Worm (Caenorhabditis elegans) whole organism, mixed stage, embryonic: ENCODE results near the gene ZK1248.5.

Source experiments
- M03D4.4 ChIP-seq: sonication (generic microtip); optimal IDR thresholded peaks from 2 replicates; lab custom pipeline; 2017; ENCODE audit warnings: mild to moderate bottlenecking, missing genetic modification characterization, missing compliant biosample characterization
- ces-1 ChIP-seq: fragments of 150-350 bp; optimal IDR thresholded peaks from 2 replicates; lab custom pipeline; 2014; ENCODE audit warnings: missing biosample characterization, missing genetic modification reagents, missing genetic modification characterization
- hlh-1 ChIP-seq: fragments of 150-350 bp; optimal IDR thresholded peaks from 2 replicates; lab custom pipeline; 2014; ENCODE audit warnings: missing biosample characterization, missing genetic modification reagents, missing genetic modification characterization
- lin-13 ChIP-seq: fragments of 150-350 bp; optimal IDR thresholded peaks from 2 replicates; lab custom pipeline; 2014; ENCODE audit warnings: missing biosample characterization, missing genetic modification characterization
- mab-5 ChIP-seq: fragments of 150-350 bp; optimal IDR thresholded peaks from 2 replicates; lab custom pipeline; 2014; ENCODE audit warnings: missing biosample characterization, missing genetic modification characterization
- nhr-28 ChIP-seq: fragments of 150-350 bp; optimal IDR thresholded peaks from 2 replicates; lab custom pipeline; 2014; ENCODE audit warnings: missing biosample characterization, missing genetic modification characterization
- snpc-4 ChIP-seq: fragments of 150-350 bp; optimal IDR thresholded peaks from 2 replicates; lab custom pipeline; 2014; ENCODE audit warnings: missing biosample characterization, missing genetic modification characterization
- tbx-8 ChIP-seq: fragments of 200-800 bp; sonication (Bioruptor generic); optimal IDR thresholded peaks from 2 replicates; lab custom pipeline; 2018; ENCODE audit warnings: mild to moderate bottlenecking, missing genetic modification characterization, moderate library complexity, missing compliant biosample characterization
- unc-120 ChIP-seq: sonication (generic microtip); optimal IDR thresholded peaks from 2 replicates; lab custom pipeline; 2017; ENCODE audit warnings: missing genetic modification characterization, missing compliant biosample characterization; ENCODE audit not compliant: poor library complexity, severe bottlenecking
- unc-39 ChIP-seq: fragments of 150-350 bp; optimal IDR thresholded peaks from 2 replicates; lab custom pipeline; 2014; ENCODE audit warnings: missing biosample characterization, missing genetic modification characterization
- unc-62 ChIP-seq: fragments of 150-350 bp; optimal IDR thresholded peaks from 2 replicates; lab custom pipeline; 2014; ENCODE audit warnings: missing biosample characterization, missing genetic modification reagents, missing genetic modification characterization

DNA sequence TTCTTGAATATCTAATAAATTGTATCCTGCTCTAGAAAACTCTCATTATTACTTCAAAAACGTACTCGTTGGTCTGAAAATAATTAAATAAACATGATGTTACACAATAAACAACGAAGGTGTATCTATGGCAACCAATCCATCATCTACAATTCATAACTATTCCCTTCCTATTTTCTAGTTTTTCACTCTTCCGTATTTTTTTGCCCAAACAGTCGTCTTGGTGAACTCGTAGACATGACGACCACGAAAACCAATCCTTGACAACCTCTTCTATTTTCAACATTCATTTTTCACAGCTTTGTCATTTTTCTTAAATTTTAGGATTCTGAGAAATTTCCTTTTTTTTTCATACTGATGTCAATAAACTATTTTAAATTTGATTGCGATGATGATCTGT is 21.5 kb upstream of the ZK1248.5 start, which contains the start of gene K05F1.13:
- TF ChIP-seq M03D4.4 (tag; lab: Kevin White, UChicago) (no peak), unc-62 (GFP tag; lab: Kevin White, UChicago) (no peak), nhr-28 (tag; lab: Kevin White, UChicago) (no peak), ces-1 (GFP tag; lab: Kevin White, UChicago) (no peak), tbx-8 (GFP tag; lab: Kevin White, UChicago) (no peak), mab-5 (tag; lab: Kevin White, UChicago) (no peak), unc-39 (no peak), hlh-1 (no peak), snpc-4 (tag; lab: Kevin White, UChicago) (no peak), lin-13 (tag; lab: Kevin White, UChicago) (no peak), unc-120 (tag; lab: Kevin White, UChicago) (no peak)
